Fruit fly (Drosophila melanogaster) whole organism, wandering third instar larva: ENCODE measurements around the gene Rbp.

Experiments used
- Abd-B ChIP-seq: fragments of >200 bp; optimal IDR thresholded peaks from 2 replicates; lab custom pipeline; 2017; ENCODE audit warnings: missing biosample characterization, missing genetic modification characterization
- CG32264 ChIP-seq: fragments of 200-800 bp; sonication (Bioruptor generic); optimal IDR thresholded peaks from 2 replicates; lab custom pipeline; 2016; ENCODE audit warnings: missing biosample characterization, missing genetic modification characterization
- CG9705 ChIP-seq: fragments of 200-800 bp; sonication (Bioruptor generic); optimal IDR thresholded peaks from 2 replicates; lab custom pipeline; 2018; ENCODE audit warnings: missing biosample characterization, mild to moderate bottlenecking, missing genetic modification characterization
- CrebA ChIP-seq: fragments of 200-800 bp; sonication (Bioruptor generic); optimal IDR thresholded peaks from 2 replicates; lab custom pipeline; 2016; ENCODE audit warnings: missing biosample characterization, mild to moderate bottlenecking, missing genetic modification characterization, borderline replicate concordance
- Dfd ChIP-seq: fragments of >200 bp; optimal IDR thresholded peaks from 2 replicates; lab custom pipeline; 2017; ENCODE audit warnings: missing biosample characterization, missing genetic modification characterization
- Dif ChIP-seq: fragments of 200-275, 200-300 bp; sonication (Bioruptor generic); optimal IDR thresholded peaks from 2 replicates; lab custom pipeline; 2018; ENCODE audit warnings: missing biosample characterization, missing genetic modification characterization; ENCODE audit not compliant: partially characterized antibody
- GATAd ChIP-seq: sonication (Bioruptor generic); optimal IDR thresholded peaks from 2 replicates; lab custom pipeline; 2016; ENCODE audit warnings: missing biosample characterization, missing genetic modification characterization
- HLH106 ChIP-seq: fragments of 200-800 bp; optimal IDR thresholded peaks from 3 replicates; lab custom pipeline; 2019; ENCODE audit warnings: missing biosample characterization, mild to moderate bottlenecking, missing genetic modification characterization, moderate library complexity
- Hnf4 ChIP-seq: fragments of 200-800 bp; sonication (Bioruptor generic); optimal IDR thresholded peaks from 2 replicates; lab custom pipeline; 2016; ENCODE audit warnings: missing biosample characterization, mild to moderate bottlenecking, missing genetic modification characterization
- Hr83 ChIP-seq: fragments of 200-300 bp; sonication (Bioruptor generic); optimal IDR thresholded peaks from 2 replicates; lab custom pipeline; 2016; ENCODE audit warnings: missing biosample characterization, mild to moderate bottlenecking, missing genetic modification characterization, moderate library complexity; ENCODE audit not compliant: poor library complexity, severe bottlenecking
- Jra ChIP-seq: sonication (Bioruptor generic); optimal IDR thresholded peaks from 2 replicates; lab custom pipeline; 2016; ENCODE audit warnings: missing biosample characterization, missing genetic modification characterization
- Mio ChIP-seq: sonication (Bioruptor generic); optimal IDR thresholded peaks from 2 replicates; lab custom pipeline; 2016; ENCODE audit warnings: missing biosample characterization, missing genetic modification characterization
- Myc ChIP-seq: fragments of >200 bp; optimal IDR thresholded peaks from 2 replicates; lab custom pipeline; 2017
- N ChIP-seq: fragments of >200 bp; optimal IDR thresholded peaks from 2 replicates; lab custom pipeline; 2018; ENCODE audit warnings: missing biosample characterization, missing external identifiers, missing genetic modification characterization
- OdsH ChIP-seq: fragments of 200-800 bp; sonication (Bioruptor generic); optimal IDR thresholded peaks from 2 replicates; lab custom pipeline; 2016; ENCODE audit warnings: missing biosample characterization, mild to moderate bottlenecking, missing genetic modification characterization
- Rel ChIP-seq, 2 experiments: fragments of 200-800 bp; sonication (Bioruptor generic) in 1 of 2; optimal IDR thresholded peaks; 2 replicates in 1 of 2; 3 replicates in 1 of 2; lab custom pipeline; 2016 to 2019; ENCODE audit warnings: mild to moderate bottlenecking in 2 of 2, missing biosample characterization in 2 of 2, missing genetic modification characterization in 2 of 2, moderate library complexity in 1 of 2
- Sp1 ChIP-seq: fragments of 200-800 bp; sonication (Bioruptor generic); optimal IDR thresholded peaks from 3 replicates; lab custom pipeline; 2019; ENCODE audit warnings: missing biosample characterization, mild to moderate bottlenecking, missing genetic modification characterization, moderate library complexity
- Vsx2 ChIP-seq: fragments of 200-300, 225-300 bp; sonication (Bioruptor generic); optimal IDR thresholded peaks from 2 replicates; lab custom pipeline; 2018; ENCODE audit warnings: missing biosample characterization, missing genetic modification characterization; ENCODE audit not compliant: partially characterized antibody
- br ChIP-seq: fragments of 200-800 bp; sonication (Bioruptor generic); optimal IDR thresholded peaks from 2 replicates; lab custom pipeline; 2016; ENCODE audit warnings: missing biosample characterization, missing genetic modification characterization
- brk ChIP-seq: fragments of 200-800 bp; sonication (Bioruptor generic); optimal IDR thresholded peaks from 2 replicates; lab custom pipeline; 2016; ENCODE audit warnings: missing biosample characterization, mild to moderate bottlenecking, missing genetic modification characterization
- dl ChIP-seq, 2 experiments: fragments of 175-275, 200-275 bp in 1 of 2; fragments of 200-275 bp in 1 of 2; sonication (Bioruptor generic); optimal IDR thresholded peaks; lab custom pipeline; 2018; ENCODE audit warnings: mild to moderate bottlenecking in 2 of 2, missing biosample characterization in 2 of 2, missing genetic modification characterization in 2 of 2, moderate library complexity in 2 of 2; ENCODE audit not compliant: partially characterized antibody in 2 of 2, insufficient read depth in 1 of 2
- dmrt93B ChIP-seq: fragments of 200-800 bp; sonication (Bioruptor generic); optimal IDR thresholded peaks from 2 replicates; lab custom pipeline; 2018; ENCODE audit warnings: missing biosample characterization, mild to moderate bottlenecking, missing genetic modification characterization
- dsf ChIP-seq: sonication (Bioruptor generic); optimal IDR thresholded peaks from 2 replicates; lab custom pipeline; 2016; ENCODE audit warnings: missing biosample characterization, missing genetic modification characterization, borderline replicate concordance
- ey ChIP-seq: fragments of 200-800 bp; sonication (Bioruptor generic); optimal IDR thresholded peaks from 2 replicates; lab custom pipeline; 2016; ENCODE audit warnings: missing biosample characterization, missing genetic modification characterization
- foxo ChIP-seq, 2 experiments: fragments of 200-800 bp; sonication (Bioruptor generic); optimal IDR thresholded peaks; 2 replicates in 1 of 2; 3 replicates in 1 of 2; lab custom pipeline; 2016 to 2017; ENCODE audit warnings: missing biosample characterization in 2 of 2, missing genetic modification characterization in 2 of 2
- fru ChIP-seq: fragments of 200-800 bp; sonication (Bioruptor generic); optimal IDR thresholded peaks from 3 replicates; lab custom pipeline; 2016; ENCODE audit warnings: missing biosample characterization, mild to moderate bottlenecking, missing genetic modification characterization
- h ChIP-seq: fragments of 200-800 bp; sonication (Bioruptor generic); optimal IDR thresholded peaks from 3 replicates; lab custom pipeline; 2016; ENCODE audit warnings: missing biosample characterization, mild to moderate bottlenecking, missing genetic modification characterization
- jim ChIP-seq: fragments of 175-275, 200-325 bp; sonication (Bioruptor generic); optimal IDR thresholded peaks from 2 replicates; lab custom pipeline; 2016; ENCODE audit warnings: missing biosample characterization, mild to moderate bottlenecking, missing genetic modification characterization
- lola ChIP-seq: fragments of >200 bp; optimal IDR thresholded peaks from 2 replicates; lab custom pipeline; 2017; ENCODE audit warnings: missing biosample characterization, missing genetic modification characterization
- pan ChIP-seq: fragments of >200 bp; optimal IDR thresholded peaks from 2 replicates; lab custom pipeline; 2017
- psq ChIP-seq: fragments of 200-800 bp; sonication (Bioruptor generic); optimal IDR thresholded peaks from 3 replicates; lab custom pipeline; 2017; ENCODE audit warnings: missing biosample characterization, mild to moderate bottlenecking, missing genetic modification characterization, moderate library complexity
- rgr ChIP-seq: fragments of 200-800 bp; sonication (Bioruptor generic); optimal IDR thresholded peaks from 3 replicates; lab custom pipeline; 2016; ENCODE audit warnings: missing biosample characterization, mild to moderate bottlenecking, missing genetic modification characterization
- sage ChIP-seq: fragments of 200-800 bp; sonication (Bioruptor generic); optimal IDR thresholded peaks from 2 replicates; lab custom pipeline; 2016; ENCODE audit warnings: missing biosample characterization, mild to moderate bottlenecking, missing genetic modification characterization
- sv ChIP-seq: fragments of 200-800 bp; sonication (Bioruptor generic); optimal IDR thresholded peaks from 3 replicates; lab custom pipeline; 2016; ENCODE audit warnings: missing biosample characterization, missing genetic modification characterization
- tai ChIP-seq: sonication (Bioruptor generic); optimal IDR thresholded peaks from 2 replicates; lab custom pipeline; 2016; ENCODE audit warnings: missing biosample characterization, missing genetic modification characterization
- usp ChIP-seq: fragments of >200 bp; optimal IDR thresholded peaks from 2 replicates; lab custom pipeline; 2017; ENCODE audit warnings: missing biosample characterization, missing genetic modification characterization
- woc ChIP-seq: sonication (Bioruptor generic); optimal IDR thresholded peaks from 2 replicates; lab custom pipeline; 2016; ENCODE audit warnings: missing biosample characterization, mild to moderate bottlenecking, missing genetic modification characterization

The Rbp gene

DNA sequence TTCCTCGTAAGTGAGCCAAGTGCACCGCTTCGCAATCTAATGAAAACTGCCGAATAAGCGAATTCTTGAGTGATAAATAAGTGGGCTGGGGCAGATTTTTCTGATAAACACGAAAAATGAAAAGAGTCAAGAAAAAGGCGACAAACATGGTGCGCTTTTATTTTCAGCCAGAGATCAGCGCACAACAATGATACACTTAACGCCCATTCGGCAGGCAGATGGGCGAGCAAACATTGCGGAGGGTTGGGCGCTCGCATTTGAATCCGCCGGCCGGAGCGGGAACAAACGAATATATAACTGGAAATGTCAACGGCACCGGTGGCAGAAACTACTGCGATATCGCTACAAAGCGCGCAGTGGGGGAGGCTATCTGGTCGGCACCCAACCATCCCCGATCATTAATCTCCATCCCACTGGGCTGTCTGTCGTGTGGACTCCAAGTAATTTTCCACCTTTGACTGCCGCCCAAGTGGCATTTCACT lies 32.6 kb downstream of the Rbp start, which contains the start of gene CG6125:
TSS of gene CG6125 (minus strand) at position 51 of the 482 bp plus-strand sequence.
- TF ChIP-seq Abd-B (GFP tag; lab: Kevin White, UChicago) (no peak), dsf (GFP tag; lab: Kevin White, UChicago) (no peak), Vsx2 (GFP tag; lab: Kevin White, UChicago) (no peak), foxo (GFP tag; optimal IDR thresholded peaks at IDR 0.05; lab: Kevin White, UChicago) (no peak), tai (GFP tag; lab: Kevin White, UChicago) (no peak), fru (GFP tag; lab: Kevin White, UChicago) (no peak), HLH106 (tag; lab: Kevin White, UChicago) (no peak), lola (GFP tag; lab: Kevin White, UChicago) (no peak), Sp1 (GFP tag; lab: Kevin White, UChicago) (no peak), woc (GFP tag; lab: Kevin White, UChicago) (no peak), Mio (no peak), GATAd (GFP tag; lab: Kevin White, UChicago) (no peak), h (no peak), dmrt93B (no peak), sv (GFP tag; lab: Kevin White, UChicago) (no peak), brk (GFP tag; lab: Kevin White, UChicago) (no peak), jim (GFP tag; lab: Kevin White, UChicago) (no peak), Myc (lab: Kevin White, UChicago) (no peak)

dm6 chr3R:15408131-15408731 lies 33.8 kb downstream of the Rbp start, which contains the start of gene Atx2:
Atx2 (plus strand) TSS chr3R:15408423.
- TF ChIP-seq Hr83 (GFP tag; lab: Kevin White, UChicago): peak; percentile 21
- TF ChIP-seq dmrt93B: peak; percentile 17
- peak; percentile 13 for TF ChIP-seq Myc (lab: Kevin White, UChicago)
- TF ChIP-seq CrebA (GFP tag; lab: Kevin White, UChicago): no peak
- TF ChIP-seq ey (GFP tag; lab: Kevin White, UChicago): no peak
- no peak for TF ChIP-seq brk (GFP tag; lab: Kevin White, UChicago)
- TF ChIP-seq psq (GFP tag; lab: Kevin White, UChicago): peak; percentile 53
- peak; percentile 35 for TF ChIP-seq OdsH (GFP tag; lab: Kevin White, UChicago)
- TF ChIP-seq foxo (GFP tag; optimal IDR thresholded peaks at IDR 0.05; lab: Kevin White, UChicago): peak in 1 of 2 experiments; percentile 50
- TF ChIP-seq Vsx2 (GFP tag; lab: Kevin White, UChicago): no peak
- peak; percentile 14 for TF ChIP-seq HLH106 (tag; lab: Kevin White, UChicago)
- TF ChIP-seq woc (GFP tag; lab: Kevin White, UChicago): no peak
- TF ChIP-seq br: peak; percentile 29
- TF ChIP-seq fru (GFP tag; lab: Kevin White, UChicago): peak; percentile 41
- no peak for TF ChIP-seq Mio
- TF ChIP-seq CG9705 (GFP tag; lab: Kevin White, UChicago): no peak
- TF ChIP-seq Sp1 (GFP tag; lab: Kevin White, UChicago): peak; percentile 17
- TF ChIP-seq lola (GFP tag; lab: Kevin White, UChicago): no peak
- no peak for TF ChIP-seq sage (GFP tag; lab: Kevin White, UChicago)
- no peak for TF ChIP-seq Abd-B (GFP tag; lab: Kevin White, UChicago)
- peak; percentile 64 for TF ChIP-seq h
- TF ChIP-seq dl (GFP tag; optimal IDR thresholded peaks at IDR 0.05; lab: Kevin White, UChicago; ENCODE audit: insufficient read depth in 1 of 2, partially characterized antibody in 2 of 2): no peak
- TF ChIP-seq Jra (GFP tag; lab: Kevin White, UChicago): no peak
- TF ChIP-seq Hnf4 (GFP tag; lab: Kevin White, UChicago): peak; percentile 59
- TF ChIP-seq N (GFP tag; lab: Kevin White, UChicago): no peak
- peak; percentile 2 for TF ChIP-seq rgr (GFP tag; lab: Kevin White, UChicago)
- TF ChIP-seq Dif (GFP tag; lab: Kevin White, UChicago): no peak
- TF ChIP-seq jim (GFP tag; lab: Kevin White, UChicago): no peak
- no peak for TF ChIP-seq tai (GFP tag; lab: Kevin White, UChicago)
- peak; percentile 16 for TF ChIP-seq sv (GFP tag; lab: Kevin White, UChicago)
- no peak for TF ChIP-seq Dfd (GFP tag; lab: Kevin White, UChicago)
- TF ChIP-seq Rel (GFP tag; optimal IDR thresholded peaks at IDR 0.05; lab: Kevin White, UChicago): no peak
- no peak for TF ChIP-seq Rel (tag; optimal IDR thresholded peaks at IDR 0.05; lab: Kevin White, UChicago)
- TF ChIP-seq GATAd (GFP tag; lab: Kevin White, UChicago): no peak
- no peak for TF ChIP-seq CG32264 (GFP tag; lab: Kevin White, UChicago)
- TF ChIP-seq pan (lab: Kevin White, UChicago): no peak
- no peak for TF ChIP-seq usp (GFP tag; lab: Kevin White, UChicago)
